Worm (Caenorhabditis elegans) whole organism, late embryonic: ENCODE data around the gene csp-2.

Experiments
- dve-1 ChIP-seq: sonication (generic microtip); optimal IDR thresholded peaks from 2 replicates; lab custom pipeline; 2017; ENCODE audit warnings: antibody characterized with exemption, mild to moderate bottlenecking, missing genetic modification characterization, missing compliant biosample characterization
- nfya-1 ChIP-seq: sonication (generic microtip); optimal IDR thresholded peaks from 2 replicates; lab custom pipeline; 2017; ENCODE audit warnings: missing genetic modification characterization, mild to moderate bottlenecking, missing compliant biosample characterization, antibody characterized with exemption, moderate library complexity
- odd-2 ChIP-seq: sonication (generic microtip); optimal IDR thresholded peaks from 2 replicates; lab custom pipeline; 2017; ENCODE audit warnings: antibody characterized with exemption, mild to moderate bottlenecking, missing genetic modification characterization, missing compliant biosample characterization
- pqm-1 ChIP-seq: sonication (generic microtip); optimal IDR thresholded peaks from 2 replicates; lab custom pipeline; 2016; ENCODE audit warnings: missing genetic modification characterization, missing compliant biosample characterization
- ztf-16 ChIP-seq: sonication (generic microtip); optimal IDR thresholded peaks from 2 replicates; lab custom pipeline; 2017; ENCODE audit warnings: missing genetic modification characterization, missing compliant biosample characterization

- no peak for TF ChIP-seq nfya-1 (tag; lab: Kevin White, UChicago)
- no peak for TF ChIP-seq dve-1 (tag; lab: Kevin White, UChicago)
- TF ChIP-seq odd-2 (tag; lab: Kevin White, UChicago) = no peak
- TF ChIP-seq pqm-1 (tag; lab: Kevin White, UChicago) = no peak
- no peak for TF ChIP-seq ztf-16 (tag; lab: Kevin White, UChicago)
These were observed 56.1 kb downstream of the csp-2 start for ce11 chrIV:6363604-6364003.
